Fruit fly (Drosophila melanogaster) whole organism, embryonic: ENCODE data around the gene Rabex-5.

Source experiments
- Atf6 ChIP-seq: fragments of 200-800 bp; sonication (Bioruptor generic); IDR thresholded peaks from 2 replicates; pipeline ENCODE4 v1.3.6; 2022; ENCODE audit warnings: missing biosample characterization, missing genetic modification characterization
- BEAF-32 ChIP-seq: fragments of 200-800 bp; sonication (Bioruptor generic); optimal IDR thresholded peaks from 3 replicates; lab custom pipeline; 2017; ENCODE audit warnings: missing biosample characterization, missing genetic modification characterization, mild to moderate bottlenecking, moderate library complexity, missing genetic modification reagents
- Bgb ChIP-seq: fragments of 200-800 bp; sonication (Bioruptor generic); IDR thresholded peaks from 2 replicates; pipeline ENCODE4 v1.3.6; 2022; ENCODE audit warnings: missing biosample characterization, missing genetic modification characterization; ENCODE audit not compliant: partially characterized antibody
- CG10274 ChIP-seq: fragments of 200-800 bp; sonication (Bioruptor generic); optimal IDR thresholded peaks from 3 replicates; lab custom pipeline; 2017; ENCODE audit warnings: missing biosample characterization, mild to moderate bottlenecking, missing genetic modification characterization
- CG12104 ChIP-seq: fragments of 200-800 bp; sonication (Bioruptor generic); optimal IDR thresholded peaks from 3 replicates; lab custom pipeline; 2016; ENCODE audit warnings: missing biosample characterization, missing genetic modification characterization
- CG12236 ChIP-seq: fragments of 200-800 bp; sonication (Bioruptor generic); optimal IDR thresholded peaks from 2 replicates; lab custom pipeline; 2016; ENCODE audit warnings: missing biosample characterization, missing genetic modification characterization
- CG13287 ChIP-seq: fragments of 200-800 bp; sonication (Bioruptor generic); IDR thresholded peaks from 2 replicates; pipeline ENCODE4 v1.3.6; 2022; ENCODE audit warnings: missing biosample characterization, missing genetic modification characterization; ENCODE audit not compliant: partially characterized antibody
- CG15514 ChIP-seq: fragments of 200-800 bp; sonication (Bioruptor generic); optimal IDR thresholded peaks from 3 replicates; lab custom pipeline; 2017; ENCODE audit warnings: missing biosample characterization, missing genetic modification characterization, mild to moderate bottlenecking, moderate library complexity, missing genetic modification reagents
- CG1603 ChIP-seq: fragments of 200-800 bp; sonication (Bioruptor generic); optimal IDR thresholded peaks from 2 replicates; lab custom pipeline; 2019; ENCODE audit warnings: missing biosample characterization, mild to moderate bottlenecking, missing genetic modification characterization, moderate library complexity
- CG17912 ChIP-seq: fragments of 200-800 bp; sonication (Bioruptor generic); optimal IDR thresholded peaks from 2 replicates; lab custom pipeline; 2018; ENCODE audit warnings: missing biosample characterization, mild to moderate bottlenecking, missing genetic modification characterization
- CG1792 ChIP-seq: fragments of 200-800 bp; sonication (Bioruptor generic); optimal IDR thresholded peaks from 2 replicates; lab custom pipeline; 2016; ENCODE audit warnings: missing biosample characterization, missing genetic modification characterization
- CG2116 ChIP-seq: fragments of 200-800 bp; sonication (Bioruptor generic); optimal IDR thresholded peaks from 3 replicates; lab custom pipeline; 2018; ENCODE audit warnings: missing biosample characterization, mild to moderate bottlenecking, missing genetic modification characterization
- CG32767 ChIP-seq: fragments of 200-800 bp; sonication (Bioruptor generic); IDR thresholded peaks from 2 replicates; pipeline ENCODE4 v1.3.6; 2022; ENCODE audit warnings: missing biosample characterization, missing genetic modification characterization
- CG34224 ChIP-seq: fragments of 200-800 bp; sonication (Bioruptor generic); IDR thresholded peaks from 3 replicates; pipeline ENCODE4 v1.3.6; 2022; ENCODE audit warnings: missing biosample characterization, missing genetic modification characterization; ENCODE audit not compliant: partially characterized antibody
- CG4360 ChIP-seq: fragments of 200-800 bp; sonication (Bioruptor generic); IDR thresholded peaks from 2 replicates; pipeline ENCODE4 v1.3.6; 2022; ENCODE audit warnings: missing biosample characterization, missing genetic modification characterization
- CG8281 ChIP-seq: fragments of 200-800 bp; sonication (Bioruptor generic); optimal IDR thresholded peaks from 2 replicates; lab custom pipeline; 2018; ENCODE audit warnings: missing biosample characterization, mild to moderate bottlenecking, missing genetic modification characterization, moderate library complexity
- CG9797 ChIP-seq: fragments of 200-800 bp; sonication (Bioruptor generic); optimal IDR thresholded peaks from 3 replicates; lab custom pipeline; 2018; ENCODE audit warnings: missing biosample characterization, mild to moderate bottlenecking, missing genetic modification characterization
- Dll ChIP-seq: fragments of 200-800 bp; sonication (Bioruptor generic); IDR thresholded peaks from 4 replicates; pipeline ENCODE4 v1.3.6; 2022; ENCODE audit warnings: missing biosample characterization, missing genetic modification characterization; ENCODE audit not compliant: partially characterized antibody
- Dp ChIP-seq: fragments of 200-800 bp; sonication (Bioruptor generic); optimal IDR thresholded peaks from 2 replicates; lab custom pipeline; 2018; ENCODE audit warnings: missing biosample characterization, mild to moderate bottlenecking, missing genetic modification characterization, moderate library complexity
- E2f2 ChIP-seq: fragments of 200-800 bp; sonication (Bioruptor generic); IDR thresholded peaks from 2 replicates; pipeline ENCODE4 v1.3.6; 2022; ENCODE audit warnings: missing biosample characterization, missing genetic modification characterization
- Fer1 ChIP-seq: fragments of 200-800 bp; sonication (Bioruptor generic); optimal IDR thresholded peaks from 2 replicates; lab custom pipeline; 2017; ENCODE audit warnings: missing biosample characterization, mild to moderate bottlenecking, missing genetic modification characterization
- Gug ChIP-seq: fragments of 200-800 bp; sonication (Bioruptor generic); IDR thresholded peaks from 4 replicates; pipeline ENCODE4 v1.3.6; 2022; ENCODE audit warnings: missing biosample characterization, missing genetic modification characterization
- HmgZ ChIP-seq: fragments of 200-800 bp; sonication (Bioruptor generic); optimal IDR thresholded peaks from 2 replicates; lab custom pipeline; 2018; ENCODE audit warnings: missing biosample characterization, mild to moderate bottlenecking, missing genetic modification characterization
- Med ChIP-seq: fragments of 200-800 bp; sonication (Bioruptor generic); peaks from one replicate; lab custom pipeline; 2016; ENCODE audit warnings: missing biosample characterization, missing genetic modification characterization, mild to moderate bottlenecking, inconsistent platforms, moderate library complexity
- Mrtf ChIP-seq: fragments of 200-800 bp; sonication (Bioruptor generic); IDR thresholded peaks from 3 replicates; pipeline ENCODE4 v1.3.6; 2022; ENCODE audit warnings: missing biosample characterization, missing genetic modification characterization
- Myb ChIP-seq: fragments of 200-800 bp; sonication (Bioruptor generic); optimal IDR thresholded peaks from 2 replicates; lab custom pipeline; 2016; ENCODE audit warnings: missing biosample characterization, missing genetic modification characterization
- Nf-YB ChIP-seq: fragments of 200-800 bp; sonication (Bioruptor generic); optimal IDR thresholded peaks from 3 replicates; lab custom pipeline; 2019; ENCODE audit warnings: missing biosample characterization, mild to moderate bottlenecking, missing genetic modification characterization, moderate library complexity
- Opbp ChIP-seq: fragments of 200-800 bp; sonication (Bioruptor generic); IDR thresholded peaks from 3 replicates; pipeline ENCODE4 v1.3.6; 2022; ENCODE audit warnings: missing biosample characterization, missing genetic modification characterization; ENCODE audit not compliant: partially characterized antibody
- Sry-δ ChIP-seq: fragments of 200-800 bp; sonication (Bioruptor generic); optimal IDR thresholded peaks from 2 replicates; lab custom pipeline; 2016; ENCODE audit warnings: missing biosample characterization, missing genetic modification characterization
- Vsx1 ChIP-seq: fragments of 200-800 bp; sonication (Bioruptor generic); optimal IDR thresholded peaks from 2 replicates; lab custom pipeline; 2017; ENCODE audit warnings: missing biosample characterization, mild to moderate bottlenecking, missing genetic modification characterization, missing genetic modification reagents
- amos ChIP-seq: fragments of 200-800 bp; sonication (Bioruptor generic); IDR thresholded peaks from 2 replicates; pipeline ENCODE4 v1.3.6; 2022; ENCODE audit warnings: missing biosample characterization, missing genetic modification characterization; ENCODE audit not compliant: partially characterized antibody
- ap ChIP-seq: fragments of 200-800 bp; sonication (Bioruptor generic); IDR thresholded peaks from 2 replicates; pipeline ENCODE4 v1.3.6; 2022; ENCODE audit warnings: missing biosample characterization, missing genetic modification characterization
- bab2 ChIP-seq: fragments of 200-800 bp; sonication (Bioruptor generic); optimal IDR thresholded peaks from 2 replicates; lab custom pipeline; 2016; ENCODE audit warnings: missing biosample characterization, missing genetic modification characterization
- bbx ChIP-seq: fragments of 200-800 bp; sonication (Bioruptor generic); IDR thresholded peaks from 2 replicates; pipeline ENCODE4 v1.3.6; 2022; ENCODE audit warnings: missing biosample characterization, missing genetic modification characterization; ENCODE audit not compliant: partially characterized antibody
- caup ChIP-seq: fragments of 200-800 bp; sonication (Bioruptor generic); optimal IDR thresholded peaks from 3 replicates; lab custom pipeline; 2017; ENCODE audit warnings: missing biosample characterization, mild to moderate bottlenecking, missing genetic modification characterization, moderate library complexity; ENCODE audit not compliant: severe bottlenecking
- cg ChIP-seq: fragments of 200-800 bp; sonication (Bioruptor generic); optimal IDR thresholded peaks from 3 replicates; lab custom pipeline; 2019; ENCODE audit warnings: missing biosample characterization, mild to moderate bottlenecking, missing genetic modification characterization, moderate library complexity
- crol ChIP-seq: fragments of 200-800 bp; sonication (Bioruptor generic); IDR thresholded peaks from 2 replicates; pipeline ENCODE4 v1.3.6; 2022; ENCODE audit warnings: missing biosample characterization, missing genetic modification characterization
- gfzf ChIP-seq: fragments of 200-800 bp; sonication (Bioruptor generic); optimal IDR thresholded peaks from 2 replicates; lab custom pipeline; 2016; ENCODE audit warnings: missing biosample characterization, mild to moderate bottlenecking, missing genetic modification characterization, moderate library complexity
- grau ChIP-seq: fragments of 200-800 bp; optimal IDR thresholded peaks from 3 replicates; lab custom pipeline; 2019; ENCODE audit warnings: missing biosample characterization, mild to moderate bottlenecking, missing genetic modification characterization, moderate library complexity
- gro ChIP-seq: fragments of 200-800 bp; sonication (Bioruptor generic); optimal IDR thresholded peaks from 2 replicates; lab custom pipeline; 2016; ENCODE audit warnings: missing biosample characterization, missing genetic modification characterization
- inv ChIP-seq: fragments of 200-800 bp; sonication (Bioruptor generic); IDR thresholded peaks from 2 replicates; pipeline ENCODE4 v1.3.6; 2022; ENCODE audit warnings: missing biosample characterization, missing genetic modification characterization; ENCODE audit not compliant: partially characterized antibody
- jigr1 ChIP-seq: fragments of 200-800 bp; sonication (Bioruptor generic); IDR thresholded peaks from 3 replicates; pipeline ENCODE4 v1.3.6; 2022; ENCODE audit warnings: missing biosample characterization, missing genetic modification characterization
- nau ChIP-seq: fragments of 200-800 bp; sonication (Bioruptor generic); optimal IDR thresholded peaks from 3 replicates; lab custom pipeline; 2017; ENCODE audit warnings: missing biosample characterization, mild to moderate bottlenecking, missing genetic modification characterization, missing genetic modification reagents
- pho ChIP-seq: fragments of 200-800 bp; sonication (Bioruptor generic); optimal IDR thresholded peaks from 2 replicates; lab custom pipeline; 2016; ENCODE audit warnings: missing biosample characterization, missing genetic modification characterization
- stwl ChIP-seq: fragments of 200-800 bp; sonication (Bioruptor generic); optimal IDR thresholded peaks from 3 replicates; lab custom pipeline; 2018; ENCODE audit warnings: missing biosample characterization, mild to moderate bottlenecking, missing genetic modification characterization, moderate library complexity
- tll ChIP-seq, 2 experiments: fragments of 200-800 bp in 1 of 2; fragments of >200 bp in 1 of 2; sonication (Bioruptor generic) in 1 of 2; optimal IDR thresholded peaks; 2 replicates each; lab custom pipeline; 2017 to 2019; ENCODE audit warnings: missing biosample characterization in 2 of 2, missing genetic modification characterization in 2 of 2, mild to moderate bottlenecking in 1 of 2, moderate library complexity in 1 of 2
- trem ChIP-seq: fragments of 200-800 bp; optimal IDR thresholded peaks from 3 replicates; lab custom pipeline; 2019; ENCODE audit warnings: missing biosample characterization, mild to moderate bottlenecking, missing genetic modification characterization, moderate library complexity

Gene Rabex-5

DNA sequence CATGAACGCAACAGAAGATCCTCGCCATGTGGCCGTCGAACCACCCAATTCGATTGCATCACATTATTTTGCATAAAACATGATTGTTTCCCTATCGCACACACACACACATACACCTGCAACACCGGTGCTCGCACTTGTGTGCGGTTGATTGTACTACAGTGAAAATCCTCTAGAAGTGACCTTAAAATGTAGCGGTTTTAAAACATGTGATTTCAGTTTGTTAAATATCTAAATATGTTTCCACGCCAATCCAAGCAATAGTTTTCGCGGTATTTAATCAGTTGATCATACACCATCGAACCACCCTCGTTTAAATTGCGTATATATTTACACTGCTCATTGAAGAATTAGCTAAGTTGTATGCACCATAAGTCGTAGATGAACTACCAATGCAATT, 34.7 kb downstream of the Rabex-5 start (continued):
- peak; percentile 56 for TF ChIP-seq cg (GFP tag; lab: Kevin White, UChicago)
- no peak for TF ChIP-seq tll (GFP tag; optimal IDR thresholded peaks at IDR 0.05; lab: Kevin White, UChicago)
- peak; percentile 14 for TF ChIP-seq CG12104 (GFP tag; lab: Kevin White, UChicago)
- peak; percentile 77 for TF ChIP-seq grau (tag; lab: Kevin White, UChicago)
- no peak for TF ChIP-seq crol (GFP tag; lab: Robert Waterston, UW)

DNA sequence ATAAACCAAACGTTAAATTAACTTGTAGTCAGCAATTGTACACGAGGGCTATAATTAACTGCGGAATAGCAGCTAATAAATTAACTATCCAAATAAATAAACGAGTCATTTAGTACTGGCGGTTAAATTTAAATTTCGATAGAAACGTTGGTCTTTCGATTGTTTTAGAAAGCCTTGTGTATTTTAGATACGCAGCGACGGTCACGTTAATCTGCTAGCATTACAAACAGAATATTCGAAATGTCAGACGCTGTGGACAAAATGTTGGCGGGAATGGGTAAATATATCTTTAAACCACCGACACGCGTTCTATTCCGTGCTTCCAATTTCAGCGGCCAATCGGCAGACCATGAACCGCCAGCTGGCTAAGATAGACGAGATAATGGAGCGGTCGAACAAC, 35.8 kb downstream of the Rabex-5 start, which contains the start of gene msd1:
msd1 (plus strand) TSS at position 203 of the 400 bp plus-strand sequence.
- TF ChIP-seq CG13287 (GFP tag; lab: Robert Waterston, UW) (peak; percentile 59; the same call in 1 of the 2 replicates), CG2116 (peak; percentile 56), Nf-YB (no peak), Opbp (GFP tag; lab: Robert Waterston, UW) (peak; percentile 38; the same call in 2 of the 3 replicates), CG9797 (GFP tag; lab: Kevin White, UChicago) (peak; percentile 63), CG17912 (peak; percentile 17), bab2 (no peak), CG1792 (no peak), trem (tag; lab: Kevin White, UChicago) (peak; percentile 3), Dll (peak; percentile 58; the same call in 2 of the 4 replicates), gro (GFP tag; lab: Kevin White, UChicago) (no peak), Gug (GFP tag; lab: Robert Waterston, UW) (no peak), BEAF-32 (peak; percentile 32), Myb (GFP tag; lab: Kevin White, UChicago) (peak; percentile 61), Mrtf (no peak), CG4360 (GFP tag; lab: Robert Waterston, UW) (no peak), CG10274 (GFP tag; lab: Kevin White, UChicago) (no peak), amos (GFP tag; lab: Robert Waterston, UW) (peak; percentile 35; the same call in 1 of the 2 replicates), Atf6 (GFP tag; lab: Robert Waterston, UW) (no peak), CG12236 (GFP tag; lab: Kevin White, UChicago) (no peak), bbx (GFP tag; lab: Robert Waterston, UW) (peak; percentile 61), CG34224 (GFP tag; lab: Robert Waterston, UW) (0 out of 3 replicates have a peak, but pooled peaks have one; percentile 19), nau (GFP tag; lab: Kevin White, UChicago) (no peak), ap (GFP tag; lab: Robert Waterston, UW) (no peak), Bgb (peak; percentile 40; the same call in 1 of the 2 replicates), pho (GFP tag; lab: Kevin White, UChicago) (no peak), Dp (GFP tag; lab: Kevin White, UChicago) (peak; percentile 97), Fer1 (GFP tag; lab: Kevin White, UChicago) (peak; percentile 7), CG15514 (GFP tag; lab: Kevin White, UChicago) (peak; percentile 33), CG1603 (tag; lab: Kevin White, UChicago) (peak; percentile 54), caup (GFP tag; lab: Kevin White, UChicago) (no peak), stwl (tag; lab: Kevin White, UChicago) (peak; percentile 5), CG8281 (tag; lab: Kevin White, UChicago) (no peak), inv (no peak), jigr1 (no peak), Vsx1 (GFP tag; lab: Kevin White, UChicago) (no peak), CG32767 (no peak), HmgZ (peak; percentile 4), gfzf (GFP tag; lab: Kevin White, UChicago) (peak; percentile 76), Sry-δ (peak; percentile 35), E2f2 (GFP tag; lab: Robert Waterston, UW) (peak; percentile 97), Med (no peak)
